Worm (Caenorhabditis elegans): ENCODE measurements around the gene lea-1.
A peak's percentile ranks its signal among the peaks of the same experiment; 100 is the strongest.
"Not testable (repeated sequence)": the region's sequence is repeated elsewhere in the genome, so short reads cannot be mapped to it uniquely, and the experiment has no call there.

- TF ChIP-seq snpc-4 (tag; optimal IDR thresholded peaks at IDR 0.05); unc-39 (tag; optimal IDR thresholded peaks at IDR 0.05); lin-39 (tag; optimal IDR thresholded peaks at IDR 0.05); nhr-10 (tag; optimal IDR thresholded peaks at IDR 0.05); zag-1 (tag; optimal IDR thresholded peaks at IDR 0.05); mdt-29 (GFP tag; IDR thresholded peaks at IDR 0.05); ama-1 (optimal IDR thresholded peaks at IDR 0.05); ztf-11 (tag; optimal IDR thresholded peaks at IDR 0.05); zfp-2 (tag; optimal IDR thresholded peaks at IDR 0.05); egl-27 (tag; optimal IDR thresholded peaks at IDR 0.05); mxl-3 (GFP tag; optimal IDR thresholded peaks at IDR 0.05); fos-1 (tag; optimal IDR thresholded peaks at IDR 0.05); ceh-28 (tag; optimal IDR thresholded peaks at IDR 0.05): not testable (repeated sequence)
- peak; percentile 96 for TF ChIP-seq nhr-28 (tag; optimal IDR thresholded peaks at IDR 0.05)
Observed at ce11 chrV:10004048-10004761, 7.5 kb upstream of the lea-1 start, which contains the start of gene uda-1.

Measured in whole organism, L4 larva.